Fruit fly (Drosophila melanogaster): ENCODE data around the gene Grp170.

Grp170 gene

dm6 chrX:2305842-2306300 is 31.0 kb upstream of the Grp170 start (continued):
- TF ChIP-seq fd3F (GFP tag; optimal IDR thresholded peaks at IDR 0.05) (no peak), MBD-R2 (GFP tag; IDR thresholded peaks at IDR 0.05) (no peak), tll (GFP tag; optimal IDR thresholded peaks at IDR 0.05) (peak in 1 of 2 experiments; percentile 24), Sry-δ (GFP tag; optimal IDR thresholded peaks at IDR 0.05) (no peak), mirr (GFP tag; optimal IDR thresholded peaks at IDR 0.05) (peak; percentile 16), TFAM (GFP tag; optimal IDR thresholded peaks at IDR 0.05) (no peak), z (GFP tag; IDR thresholded peaks at IDR 0.05) (peak; percentile 79), tna (GFP tag; IDR thresholded peaks at IDR 0.05; ENCODE audit: partially characterized antibody) (no peak), CG3163 (GFP tag; optimal IDR thresholded peaks at IDR 0.05) (peak; percentile 98), CG8765 (GFP tag; IDR thresholded peaks at IDR 0.05) (no peak), Scr (GFP tag; IDR thresholded peaks at IDR 0.05; ENCODE audit: partially characterized antibody) (peak; percentile 26; the same call in 1 of the 2 replicates), CG34422 (GFP tag; IDR thresholded peaks at IDR 0.05) (0 out of 3 replicates have a peak, but pooled peaks have one; percentile 8), Gsc (GFP tag; IDR thresholded peaks at IDR 0.05) (no peak), chinmo (GFP tag; IDR thresholded peaks at IDR 0.05; ENCODE audit: partially characterized antibody) (peak; percentile 98), mam (GFP tag; optimal IDR thresholded peaks at IDR 0.05) (no peak), ato (GFP tag; IDR thresholded peaks at IDR 0.05; ENCODE audit: partially characterized antibody) (no peak), vnd (GFP tag; IDR thresholded peaks at IDR 0.05; ENCODE audit: partially characterized antibody) (no peak), dmrt99B (tag; optimal IDR thresholded peaks at IDR 0.05) (no peak), NFAT (GFP tag; IDR thresholded peaks at IDR 0.05) (no peak), abd-A (tag; optimal IDR thresholded peaks at IDR 0.05) (peak; percentile 91), yki (optimal IDR thresholded peaks at IDR 0.05) (peak; percentile 72), gt (GFP tag; IDR thresholded peaks at IDR 0.05) (no peak), CG31388 (GFP tag; optimal IDR thresholded peaks at IDR 0.05) (no peak), ftz-f1 (GFP tag; optimal IDR thresholded peaks at IDR 0.05) (peak; percentile 62), CG8924 (tag; optimal IDR thresholded peaks at IDR 0.05) (no peak), CG18011 (GFP tag; optimal IDR thresholded peaks at IDR 0.05) (no peak), en (GFP tag; optimal IDR thresholded peaks at IDR 0.05) (no peak), gcm (GFP tag; optimal IDR thresholded peaks at IDR 0.05) (peak; percentile 68), Spps (tag; optimal IDR thresholded peaks at IDR 0.05) (no peak), lab (GFP tag; optimal IDR thresholded peaks at IDR 0.05) (no peak), Dll (GFP tag; IDR thresholded peaks at IDR 0.05; ENCODE audit: partially characterized antibody) (no peak), CG18476 (GFP tag; optimal IDR thresholded peaks at IDR 0.05) (no peak), Aef1 (GFP tag; IDR thresholded peaks at IDR 0.05) (peak; percentile 61), CG16779 (GFP tag; IDR thresholded peaks at IDR 0.05) (no peak), CG14441 (GFP tag; IDR thresholded peaks at IDR 0.05) (no peak), cwo (GFP tag; optimal IDR thresholded peaks at IDR 0.05) (peak; percentile 73), Hr78 (GFP tag; optimal IDR thresholded peaks at IDR 0.05) (peak in 1 of 2 experiments; percentile 30), chif (GFP tag; optimal IDR thresholded peaks at IDR 0.05) (no peak), jumu (GFP tag; optimal IDR thresholded peaks at IDR 0.05) (no peak), Dfd (GFP tag; optimal IDR thresholded peaks at IDR 0.05) (no peak), chn (GFP tag; optimal IDR thresholded peaks at IDR 0.05) (no peak), Blimp-1 (GFP tag; optimal IDR thresholded peaks at IDR 0.05) (no peak), HLH3B (GFP tag; IDR thresholded peaks at IDR 0.05) (no peak), CG7839 (tag; optimal IDR thresholded peaks at IDR 0.05) (no peak), Ssrp (tag; optimal IDR thresholded peaks at IDR 0.05) (no peak)

Data from whole organism, embryonic.